Worm (Caenorhabditis elegans) whole organism, early embryonic: ENCODE measurements around the gene F42C5.4.

ENCODE experiments used
- B0310.2 ChIP-seq: sonication (generic microtip); optimal IDR thresholded peaks from 2 replicates; lab custom pipeline; 2016; ENCODE audit warnings: mild to moderate bottlenecking, missing genetic modification characterization, missing compliant biosample characterization
- F13C5.2 ChIP-seq: sonication (generic microtip); optimal IDR thresholded peaks from 2 replicates; lab custom pipeline; 2017; ENCODE audit warnings: mild to moderate bottlenecking, missing genetic modification characterization, inconsistent platforms, missing compliant biosample characterization
- aly-1 ChIP-seq: sonication (generic microtip); optimal IDR thresholded peaks from 2 replicates; lab custom pipeline; 2016; ENCODE audit warnings: missing genetic modification characterization, missing compliant biosample characterization
- ama-1 ChIP-seq: fragments of 150-350 bp; optimal IDR thresholded peaks from 2 replicates; lab custom pipeline; 2014
- ceh-13 ChIP-seq: fragments of 200-800 bp; sonication (Bioruptor generic); optimal IDR thresholded peaks from 2 replicates; lab custom pipeline; 2018; ENCODE audit warnings: mild to moderate bottlenecking, missing genetic modification characterization, missing compliant biosample characterization
- ceh-36 ChIP-seq: sonication (generic microtip); optimal IDR thresholded peaks from 2 replicates; lab custom pipeline; 2016; ENCODE audit warnings: missing genetic modification characterization, inconsistent platforms, missing compliant biosample characterization
- ets-7 ChIP-seq: sonication (generic microtip); optimal IDR thresholded peaks from 2 replicates; lab custom pipeline; 2016; ENCODE audit warnings: missing genotype, missing genetic modification characterization, missing compliant biosample characterization
- flt-1 ChIP-seq: fragments of 200-800 bp; sonication (Bioruptor generic); IDR thresholded peaks from 2 replicates; pipeline ENCODE4 v1.3.6; 2022; ENCODE audit warnings: missing genetic modification characterization, missing compliant biosample characterization
- hmbx-1 ChIP-seq: sonication (generic microtip); optimal IDR thresholded peaks from 2 replicates; lab custom pipeline; 2016; ENCODE audit warnings: mild to moderate bottlenecking, missing genetic modification characterization, missing compliant biosample characterization
- hmg-4 ChIP-seq: fragments of 200-800 bp; sonication (Bioruptor generic); optimal IDR thresholded peaks from 2 replicates; lab custom pipeline; 2018; ENCODE audit warnings: mild to moderate bottlenecking, missing genetic modification characterization, missing compliant biosample characterization
- hnd-1 ChIP-seq: sonication (generic microtip); optimal IDR thresholded peaks from 2 replicates; lab custom pipeline; 2016; ENCODE audit warnings: missing genetic modification characterization, missing compliant biosample characterization
- pes-1 ChIP-seq: fragments of 200-800 bp; sonication (Bioruptor generic); IDR thresholded peaks from 2 replicates; pipeline ENCODE4 v1.3.6; 2022; ENCODE audit warnings: missing genetic modification reagents, missing genetic modification characterization, missing compliant biosample characterization
- scrt-1 ChIP-seq: fragments of 200-800 bp; sonication (Bioruptor generic); IDR thresholded peaks from 2 replicates; pipeline ENCODE4 v1.3.6; 2022; ENCODE audit warnings: missing genetic modification characterization, missing compliant biosample characterization
- sea-1 ChIP-seq: fragments of 200-800 bp; sonication (Bioruptor generic); conservative IDR thresholded peaks from 2 replicates; pipeline ENCODE4 v1.3.6; 2022; ENCODE audit warnings: missing genetic modification characterization, missing compliant biosample characterization
- tbx-11 ChIP-seq: fragments of 200-800 bp; sonication (Bioruptor generic); IDR thresholded peaks from 2 replicates; pipeline ENCODE4 v1.3.6; 2022; ENCODE audit warnings: missing genetic modification characterization, missing compliant biosample characterization
- tbx-37 ChIP-seq: fragments of 200-800 bp; sonication (Bioruptor generic); conservative IDR thresholded peaks from 2 replicates; pipeline ENCODE4 v1.3.6; 2022; ENCODE audit warnings: missing genetic modification reagents, missing genetic modification characterization, missing compliant biosample characterization
- tra-4 ChIP-seq: sonication (generic microtip); optimal IDR thresholded peaks from 2 replicates; lab custom pipeline; 2017; ENCODE audit warnings: missing genetic modification characterization, missing compliant biosample characterization

Gene F42C5.4

DNA sequence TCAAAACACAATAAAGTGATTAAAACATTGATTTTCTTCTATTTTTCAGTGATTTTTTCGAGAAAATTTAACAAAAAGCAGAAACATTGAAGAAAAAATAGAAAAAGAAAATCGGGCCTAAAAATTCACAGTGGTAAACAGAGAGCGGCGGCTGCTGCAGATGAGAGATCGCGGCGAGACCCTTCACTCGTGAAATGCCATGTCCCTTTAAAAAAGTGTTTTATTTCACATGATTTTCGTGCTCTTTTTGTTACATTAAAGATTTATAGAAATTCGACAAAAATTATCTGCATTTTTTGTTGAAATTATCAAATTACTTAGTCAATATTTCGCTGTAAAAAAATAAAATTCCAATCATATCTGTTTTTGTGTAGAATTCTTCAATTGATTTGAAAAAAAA is 22.0 kb upstream of the F42C5.4 start:
- TF ChIP-seq pes-1 (GFP tag; lab: Robert Waterston, UW) (no peak), hmbx-1 (tag; lab: Kevin White, UChicago) (no peak), sea-1 (no peak), hmg-4 (GFP tag; lab: Kevin White, UChicago) (no peak), B0310.2 (no peak), aly-1 (tag; lab: Kevin White, UChicago) (no peak), ceh-36 (tag; lab: Kevin White, UChicago) (no peak), hnd-1 (tag; lab: Kevin White, UChicago) (no peak), ceh-13 (no peak), tbx-11 (GFP tag; lab: Robert Waterston, UW) (no peak), scrt-1 (GFP tag; lab: Robert Waterston, UW) (no peak), flt-1 (GFP tag; lab: Robert Waterston, UW) (no peak), ets-7 (tag; lab: Kevin White, UChicago) (no peak), tra-4 (tag; lab: Kevin White, UChicago) (no peak), F13C5.2 (tag; lab: Kevin White, UChicago) (no peak), tbx-37 (GFP tag; lab: Robert Waterston, UW) (no peak)

DNA sequence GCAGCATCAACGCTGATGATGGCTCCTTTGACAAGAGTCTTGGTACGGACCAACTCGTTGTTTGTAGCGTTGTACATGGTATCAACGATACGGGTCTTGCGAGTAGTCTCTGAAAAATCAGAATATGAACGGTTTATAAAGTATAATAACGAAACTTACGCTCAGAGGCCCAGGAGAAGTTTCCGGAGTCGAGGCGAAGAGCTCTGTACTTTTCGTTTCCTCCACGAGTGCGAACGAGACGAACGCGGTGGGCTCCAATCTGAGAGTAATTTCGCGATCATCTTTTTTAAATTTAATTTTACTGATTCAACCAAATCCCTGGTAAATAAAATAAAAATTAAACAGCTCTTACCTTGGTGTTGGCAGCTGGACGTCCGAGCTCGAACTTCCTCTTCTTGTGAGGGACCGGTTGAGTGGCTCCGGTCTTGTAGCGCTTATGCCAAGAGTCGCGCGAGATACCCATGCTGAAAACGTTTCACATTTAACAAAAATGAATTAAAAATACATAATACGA is 21.5 kb upstream of the F42C5.4 start, which contains the start of gene rps-8:
Gene rps-8 (minus strand): TSS at position 464 of the 514 bp plus-strand sequence.
- no peak for TF ChIP-seq hmg-4 (GFP tag; lab: Kevin White, UChicago)
- no peak for TF ChIP-seq aly-1 (tag; lab: Kevin White, UChicago)
- no peak for TF ChIP-seq F13C5.2 (tag; lab: Kevin White, UChicago)
- no peak for TF ChIP-seq B0310.2
- no peak for TF ChIP-seq tbx-11 (GFP tag; lab: Robert Waterston, UW)
- TF ChIP-seq ceh-36 (tag; lab: Kevin White, UChicago): no peak
- no peak for TF ChIP-seq ama-1
- TF ChIP-seq ceh-13: no peak
- no peak for TF ChIP-seq flt-1 (GFP tag; lab: Robert Waterston, UW)
- no peak for TF ChIP-seq tbx-37 (GFP tag; lab: Robert Waterston, UW)
- TF ChIP-seq scrt-1 (GFP tag; lab: Robert Waterston, UW): no peak
- TF ChIP-seq hmbx-1 (tag; lab: Kevin White, UChicago): no peak

DNA sequence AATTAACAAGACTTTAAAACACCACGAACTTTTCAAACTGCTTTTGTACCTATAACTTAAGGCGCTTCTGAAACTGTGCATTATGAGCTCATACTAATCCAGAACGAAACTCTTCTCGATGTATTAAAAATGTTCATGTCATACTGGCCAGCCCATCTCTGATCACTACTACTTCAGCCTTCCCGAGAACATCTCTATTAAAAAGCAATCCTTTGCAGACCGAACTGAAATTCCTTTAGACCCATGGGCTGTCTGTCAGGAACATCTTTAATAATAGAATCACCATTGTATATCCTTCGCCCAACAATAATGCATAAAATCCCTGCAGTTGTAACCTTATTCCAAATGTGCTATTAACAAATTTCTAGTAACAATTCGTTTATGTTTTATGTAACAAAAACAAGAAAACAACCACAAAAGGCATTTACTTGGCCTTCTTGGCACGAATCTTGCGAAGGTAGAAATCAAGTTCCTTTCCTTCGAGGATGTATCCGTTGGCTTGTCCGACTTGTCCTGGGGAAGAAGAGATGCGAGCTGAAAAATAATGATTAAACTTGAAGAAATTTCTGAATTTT is 20.8 kb upstream of the F42C5.4 start:
- no peak for TF ChIP-seq ama-1
- TF ChIP-seq tbx-11 (GFP tag; lab: Robert Waterston, UW): no peak
- TF ChIP-seq ceh-13: no peak
- no peak for TF ChIP-seq tbx-37 (GFP tag; lab: Robert Waterston, UW)
- TF ChIP-seq ets-7 (tag; lab: Kevin White, UChicago): no peak
- TF ChIP-seq hnd-1 (tag; lab: Kevin White, UChicago): no peak
- no peak for TF ChIP-seq flt-1 (GFP tag; lab: Robert Waterston, UW)
- TF ChIP-seq B0310.2: no peak
- no peak for TF ChIP-seq tra-4 (tag; lab: Kevin White, UChicago)
- no peak for TF ChIP-seq scrt-1 (GFP tag; lab: Robert Waterston, UW)
- TF ChIP-seq sea-1: no peak
- TF ChIP-seq pes-1 (GFP tag; lab: Robert Waterston, UW): no peak
- no peak for TF ChIP-seq hmg-4 (GFP tag; lab: Kevin White, UChicago)

DNA sequence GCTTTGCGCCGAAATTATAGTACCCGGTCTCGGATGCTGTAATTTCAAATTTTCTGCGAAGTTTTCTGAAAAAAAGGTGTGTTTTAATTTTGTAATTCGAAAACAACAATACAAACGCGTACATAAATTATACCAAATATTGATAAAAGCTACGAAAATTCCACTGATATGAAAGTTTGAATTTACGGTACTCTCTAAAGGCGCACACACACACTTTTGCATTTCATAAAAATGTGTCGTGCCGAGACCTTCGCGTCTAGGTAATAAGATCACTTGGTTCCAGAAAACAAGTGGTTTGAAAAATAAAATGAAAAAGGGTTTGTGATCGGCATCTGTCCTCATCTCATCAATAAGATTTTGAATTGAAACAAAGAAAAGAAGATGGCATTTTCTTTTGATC is 18.9 kb upstream of the F42C5.4 start:
- TF ChIP-seq tbx-37 (GFP tag; lab: Robert Waterston, UW) (no peak), ceh-36 (tag; lab: Kevin White, UChicago) (no peak), F13C5.2 (tag; lab: Kevin White, UChicago) (no peak), flt-1 (GFP tag; lab: Robert Waterston, UW) (no peak), B0310.2 (no peak), aly-1 (tag; lab: Kevin White, UChicago) (no peak), tra-4 (tag; lab: Kevin White, UChicago) (no peak), hmg-4 (GFP tag; lab: Kevin White, UChicago) (no peak), scrt-1 (GFP tag; lab: Robert Waterston, UW) (no peak), ama-1 (no peak), sea-1 (no peak)

DNA sequence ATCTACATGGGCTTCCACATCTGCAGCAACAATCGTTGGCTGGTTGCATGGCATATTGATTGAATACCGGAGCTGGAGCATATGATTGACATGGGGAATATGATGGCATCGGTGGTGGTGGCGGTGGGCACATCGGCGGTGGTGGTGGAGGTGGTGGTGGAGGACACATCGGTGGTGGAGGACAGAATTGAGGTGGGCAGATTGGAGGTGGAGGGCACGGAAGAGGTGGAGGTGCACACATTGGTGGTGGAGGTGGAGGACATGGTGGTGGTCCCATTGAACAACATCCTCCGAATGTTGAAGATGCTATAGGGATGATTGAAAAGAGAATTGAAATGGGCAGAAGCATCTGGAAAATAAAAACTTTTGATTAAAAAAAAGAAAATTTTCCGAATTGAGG is 18.5 kb upstream of the F42C5.4 start, which contains the start of gene grl-4:
Gene grl-4 (minus strand): TSS at position 351 of the 400 bp plus-strand sequence.
- no peak for TF ChIP-seq F13C5.2 (tag; lab: Kevin White, UChicago)
- TF ChIP-seq hnd-1 (tag; lab: Kevin White, UChicago): no peak

DNA sequence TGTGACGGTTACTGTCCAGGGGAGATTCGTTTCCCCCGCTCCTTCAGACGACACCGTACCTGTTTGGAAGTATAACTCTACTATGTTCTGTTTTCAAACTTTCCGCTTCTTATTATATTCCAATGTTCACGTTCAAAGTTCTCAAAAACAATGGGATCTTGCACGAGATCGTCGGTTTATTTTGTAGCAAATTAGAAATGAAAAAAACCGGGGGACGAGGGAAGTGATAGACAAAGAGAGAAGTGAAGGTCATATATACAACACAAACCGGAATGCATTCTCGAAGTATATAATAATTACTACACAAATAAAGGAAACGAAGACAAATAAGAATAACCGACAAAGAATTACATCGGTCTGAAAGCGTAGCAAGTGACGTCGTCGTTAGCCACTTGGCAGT is 17.8 kb upstream of the F42C5.4 start:
- no peak for TF ChIP-seq flt-1 (GFP tag; lab: Robert Waterston, UW)
- TF ChIP-seq F13C5.2 (tag; lab: Kevin White, UChicago): no peak
- no peak for TF ChIP-seq sea-1
- TF ChIP-seq tbx-37 (GFP tag; lab: Robert Waterston, UW): no peak
- TF ChIP-seq pes-1 (GFP tag; lab: Robert Waterston, UW): no peak
- TF ChIP-seq hmbx-1 (tag; lab: Kevin White, UChicago): no peak
- TF ChIP-seq ets-7 (tag; lab: Kevin White, UChicago): no peak
- no peak for TF ChIP-seq tra-4 (tag; lab: Kevin White, UChicago)
- no peak for TF ChIP-seq B0310.2
- TF ChIP-seq ceh-13: no peak
- no peak for TF ChIP-seq hnd-1 (tag; lab: Kevin White, UChicago)

DNA sequence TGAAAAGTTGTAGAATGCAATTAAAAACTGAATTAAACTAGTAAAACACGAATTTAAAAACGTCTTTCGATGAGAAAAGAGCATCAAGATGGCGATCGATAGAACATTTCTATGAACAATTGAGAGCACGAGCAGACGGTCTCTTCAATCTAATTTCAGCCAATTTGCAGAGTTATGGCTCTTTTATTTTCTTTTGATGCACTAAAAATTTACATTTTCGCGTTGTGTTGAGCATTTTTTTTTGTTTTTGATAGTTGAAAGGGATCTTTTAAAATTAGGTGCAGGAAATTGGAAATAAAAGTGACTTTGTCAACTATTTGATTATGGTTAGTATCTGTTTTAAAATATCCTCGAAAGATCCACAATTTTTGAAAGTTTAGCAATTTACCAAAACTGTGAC is 17.0 kb upstream of the F42C5.4 start, which contains the start of gene F42C5.6:
Gene F42C5.6 (minus strand): TSS at position 101 of the 400 bp plus-strand sequence.
- TF ChIP-seq tra-4 (tag; lab: Kevin White, UChicago): no peak

DNA sequence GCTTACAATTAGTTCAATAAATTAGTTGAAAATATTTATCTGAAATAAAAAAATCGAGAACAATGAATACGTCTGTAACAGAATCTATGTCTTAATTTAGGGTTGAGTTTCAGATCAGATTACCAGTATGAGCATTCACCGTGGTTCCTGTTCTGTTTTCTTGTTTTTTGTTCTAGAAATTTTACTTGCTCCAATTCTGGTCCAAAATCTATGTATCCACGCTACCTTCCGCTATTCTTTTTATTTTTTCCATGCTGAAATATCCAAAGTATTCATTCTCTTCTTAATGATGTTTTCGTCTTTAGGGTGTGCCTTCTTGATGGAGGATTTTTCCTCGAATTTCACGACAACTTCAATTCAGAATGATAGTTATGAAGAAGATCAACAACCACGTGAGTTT is 13.4 kb upstream of the F42C5.4 start, which contains the start of gene npr-27:
Gene npr-27 (plus strand): TSS at position 301 of the 400 bp plus-strand sequence.
- TF ChIP-seq tbx-11 (GFP tag; lab: Robert Waterston, UW) (no peak), hmg-4 (GFP tag; lab: Kevin White, UChicago) (no peak), pes-1 (GFP tag; lab: Robert Waterston, UW) (no peak), scrt-1 (GFP tag; lab: Robert Waterston, UW) (no peak), ceh-36 (tag; lab: Kevin White, UChicago) (no peak), ceh-13 (no peak), F13C5.2 (tag; lab: Kevin White, UChicago) (no peak), tbx-37 (GFP tag; lab: Robert Waterston, UW) (no peak), tra-4 (tag; lab: Kevin White, UChicago) (no peak), hnd-1 (tag; lab: Kevin White, UChicago) (no peak), sea-1 (no peak), flt-1 (GFP tag; lab: Robert Waterston, UW) (no peak), ama-1 (no peak), aly-1 (tag; lab: Kevin White, UChicago) (no peak), ets-7 (tag; lab: Kevin White, UChicago) (no peak), hmbx-1 (tag; lab: Kevin White, UChicago) (no peak), B0310.2 (no peak)
